Fruit fly (Drosophila melanogaster): ENCODE results near the gene CG14053.

The CG14053 gene

dm6 chrX:2222181-2222790, 28.6 kb upstream of the CG14053 start, which contains the start of gene Vinc (continued):
- TF ChIP-seq lbe (GFP tag; optimal IDR thresholded peaks at IDR 0.05) (peak; percentile 75), Antp (GFP tag; optimal IDR thresholded peaks at IDR 0.05) (peak; percentile 91), CG18599 (GFP tag; optimal IDR thresholded peaks at IDR 0.05) (peak; percentile 96), ci (GFP tag; IDR thresholded peaks at IDR 0.05) (no peak; the same call in 1 of the 3 replicates), kay (GFP tag; optimal IDR thresholded peaks at IDR 0.05) (peak; percentile 83), lilli (GFP tag; optimal IDR thresholded peaks at IDR 0.05) (peak; percentile 81), Hr78 (GFP tag; optimal IDR thresholded peaks at IDR 0.05) (no peak), CG3281 (GFP tag; optimal IDR thresholded peaks at IDR 0.05) (peak; percentile 95), MESR4 (GFP tag; optimal IDR thresholded peaks at IDR 0.05) (no peak), disco-r (GFP tag; optimal IDR thresholded peaks at IDR 0.05) (peak; percentile 38), Ptx1 (GFP tag; IDR thresholded peaks at IDR 0.05) (peak; percentile 90), zf30C (GFP tag; optimal IDR thresholded peaks at IDR 0.05) (no peak), CG12942 (GFP tag; optimal IDR thresholded peaks at IDR 0.05) (peak; percentile 67), Sox102F (GFP tag; optimal IDR thresholded peaks at IDR 0.05) (no peak), CG15011 (GFP tag; optimal IDR thresholded peaks at IDR 0.05) (no peak), ERR (GFP tag; optimal IDR thresholded peaks at IDR 0.05) (peak; percentile 78), CG17328 (GFP tag; IDR thresholded peaks at IDR 0.05) (peak; percentile 62), CG6791 (GFP tag; IDR thresholded peaks at IDR 0.05; ENCODE audit: partially characterized antibody) (peak; percentile 53; the same call in 1 of the 3 replicates), CG34422 (GFP tag; IDR thresholded peaks at IDR 0.05) (peak; percentile 85), CG8478 (optimal IDR thresholded peaks at IDR 0.05) (no peak), org-1 (GFP tag; optimal IDR thresholded peaks at IDR 0.05) (peak; percentile 53), al (GFP tag; IDR thresholded peaks at IDR 0.05) (peak; percentile 66), NC2β (GFP tag; optimal IDR thresholded peaks at IDR 0.05) (peak; percentile 29), CG14014 (GFP tag; IDR thresholded peaks at IDR 0.05) (peak; percentile 87), hkb (optimal IDR thresholded peaks at IDR 0.05) (no peak), hkb (GFP tag; IDR thresholded peaks at IDR 0.05) (peak; percentile 86), bsh (GFP tag; optimal IDR thresholded peaks at IDR 0.05) (peak; percentile 65 to 73), CG8765 (GFP tag; IDR thresholded peaks at IDR 0.05) (peak; percentile 50; the same call in 1 of the 2 replicates), BEAF-32 (GFP tag; optimal IDR thresholded peaks at IDR 0.05) (peak; percentile 58), ken (GFP tag; IDR thresholded peaks at IDR 0.05) (peak; percentile 61; the same call in 1 of the 3 replicates), CG2678 (tag; optimal IDR thresholded peaks at IDR 0.05) (peak; percentile 96), tll (GFP tag; optimal IDR thresholded peaks at IDR 0.05) (no peak), wdn (GFP tag; IDR thresholded peaks at IDR 0.05) (peak; percentile 69; the same call in 1 of the 2 replicates), stwl (tag; optimal IDR thresholded peaks at IDR 0.05) (peak; percentile 13), CG1603 (tag; optimal IDR thresholded peaks at IDR 0.05) (no peak), CG7928 (GFP tag; optimal IDR thresholded peaks at IDR 0.05) (peak; percentile 63), nmo (GFP tag; optimal IDR thresholded peaks at IDR 0.05) (peak; percentile 91), her (GFP tag; optimal IDR thresholded peaks at IDR 0.05) (peak; percentile 80), Optix (GFP tag; IDR thresholded peaks at IDR 0.05) (peak; percentile 52; the same call in 1 of the 3 replicates), gfzf (GFP tag; optimal IDR thresholded peaks at IDR 0.05) (no peak), CG43689 (GFP tag; IDR thresholded peaks at IDR 0.05) (no peak), CG3847 (GFP tag; IDR thresholded peaks at IDR 0.05) (peak; percentile 83), klu (GFP tag; IDR thresholded peaks at IDR 0.05) (peak; percentile 71; the same call in 1 of the 2 replicates), HLH3B (GFP tag; IDR thresholded peaks at IDR 0.05) (peak; percentile 78), CG15601 (tag; optimal IDR thresholded peaks at IDR 0.05) (peak; percentile 54), gsb-n (tag; optimal IDR thresholded peaks at IDR 0.05) (no peak), Opbp (GFP tag; IDR thresholded peaks at IDR 0.05; ENCODE audit: partially characterized antibody) (peak; percentile 40; the same call in 2 of the 3 replicates), CG15514 (GFP tag; optimal IDR thresholded peaks at IDR 0.05) (peak; percentile 86), CG30403 (GFP tag; optimal IDR thresholded peaks at IDR 0.05) (peak; percentile 84)
